Worm (Caenorhabditis elegans) whole organism, midembryonic: Measurements from ENCODE around the gene K02A2.1.

Experiments
- flt-1 ChIP-seq: fragments of 200-800 bp; sonication (Bioruptor generic); IDR thresholded peaks from 2 replicates; pipeline ENCODE4 v1.3.6; 2022; ENCODE audit warnings: missing genetic modification characterization, missing compliant biosample characterization
- ref-1 ChIP-seq: fragments of 200-800 bp; sonication (Bioruptor generic); conservative IDR thresholded peaks from 2 replicates; pipeline ENCODE4 v1.3.6; 2022; ENCODE audit warnings: missing genetic modification reagents, missing genetic modification characterization, missing compliant biosample characterization
- ztf-23 ChIP-seq: fragments of 200-800 bp; sonication (Bioruptor generic); IDR thresholded peaks from 2 replicates; pipeline ENCODE4 v1.3.6; 2022; ENCODE audit warnings: missing genetic modification reagents, missing genetic modification characterization, missing compliant biosample characterization

DNA sequence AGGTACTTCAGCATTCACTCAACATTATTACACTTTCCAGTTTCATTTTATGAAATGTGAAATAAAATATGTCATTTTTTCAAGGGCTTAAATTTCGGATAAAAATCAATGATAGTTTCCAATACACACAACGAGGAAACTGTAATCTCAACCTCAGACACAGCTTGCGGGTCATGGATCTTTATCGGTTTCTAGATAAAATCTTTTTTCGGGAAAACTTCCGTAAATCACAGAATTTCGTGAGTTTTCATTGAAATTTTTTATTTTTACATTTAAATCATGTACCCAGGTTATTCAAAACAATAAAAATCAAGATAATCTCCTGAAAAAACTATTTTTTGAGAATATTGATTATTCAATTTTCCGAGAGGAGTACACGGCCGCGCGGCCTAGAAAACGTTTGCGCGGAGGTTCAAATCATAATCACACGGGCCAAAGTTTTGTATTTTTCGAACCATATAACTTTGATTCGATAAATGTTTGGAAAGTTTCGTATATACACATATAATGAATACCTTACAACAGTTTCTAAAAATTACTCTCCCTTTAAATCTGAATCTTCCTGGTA, 37.7 kb upstream of the K02A2.1 start:
- TF ChIP-seq flt-1 (GFP tag; lab: Robert Waterston, UW) (no peak), ztf-23 (GFP tag; lab: Robert Waterston, UW) (no peak), ref-1 (GFP tag; lab: Robert Waterston, UW) (no peak)
